Fruit fly (Drosophila melanogaster) whole organism: ENCODE measurements around the gene wac.

Experiments used
- CG8478 ChIP-seq: fragments of >200 bp; optimal IDR thresholded peaks from 2 replicates; lab custom pipeline; 2018; ENCODE audit warnings: inconsistent platforms
- Dll ChIP-seq: fragments of >200 bp; optimal IDR thresholded peaks from 2 replicates; lab custom pipeline; 2017
- EcR ChIP-seq, 2 experiments: fragments of >200 bp; optimal IDR thresholded peaks; 2 replicates each; lab custom pipeline; 2017; ENCODE audit warnings: missing biosample characterization in 2 of 2, missing genetic modification characterization in 2 of 2, missing genetic modification reagents in 2 of 2
- pan ChIP-seq: fragments of >200 bp; optimal IDR thresholded peaks from 2 replicates; lab custom pipeline; 2017
- psq ChIP-seq: fragments of >200 bp; optimal IDR thresholded peaks from 2 replicates; lab custom pipeline; 2017
- usp ChIP-seq: fragments of >200 bp; optimal IDR thresholded peaks from 2 replicates; lab custom pipeline; 2017; ENCODE audit warnings: missing biosample characterization, missing genetic modification characterization, mixed read lengths

Gene wac

DNA sequence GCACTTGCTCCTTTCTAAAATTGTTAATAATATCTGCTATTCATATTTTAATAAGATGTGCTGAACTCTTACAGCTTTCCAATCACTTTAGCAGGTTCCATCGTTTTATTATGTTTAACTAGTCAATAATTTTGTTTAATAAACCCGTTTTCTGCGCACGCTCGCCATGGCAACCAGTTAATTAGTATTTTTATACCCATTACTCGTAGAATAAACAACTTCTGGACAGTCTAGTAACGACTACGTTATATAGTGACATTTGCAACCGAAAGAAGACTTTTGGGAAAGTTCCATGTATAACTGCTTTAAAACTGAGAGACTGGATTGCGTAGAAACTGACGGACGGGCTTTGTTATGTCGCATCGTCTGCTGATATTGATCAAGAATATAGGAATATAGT lies 24.7 kb upstream of the wac start, which contains the start of gene CG34453:
Gene CG34453 (minus strand): TSS at position 101 of the 400 bp plus-strand sequence.
- no peak for TF ChIP-seq pan
- no peak for TF ChIP-seq EcR (GFP tag; optimal IDR thresholded peaks at IDR 0.05; lab: Kevin White, UChicago)
- no peak for TF ChIP-seq usp (GFP tag; lab: Kevin White, UChicago)
- no peak for TF ChIP-seq Dll (lab: Kevin White, UChicago)
- TF ChIP-seq CG8478 (lab: Kevin White, UChicago): no peak
- TF ChIP-seq psq: no peak

DNA sequence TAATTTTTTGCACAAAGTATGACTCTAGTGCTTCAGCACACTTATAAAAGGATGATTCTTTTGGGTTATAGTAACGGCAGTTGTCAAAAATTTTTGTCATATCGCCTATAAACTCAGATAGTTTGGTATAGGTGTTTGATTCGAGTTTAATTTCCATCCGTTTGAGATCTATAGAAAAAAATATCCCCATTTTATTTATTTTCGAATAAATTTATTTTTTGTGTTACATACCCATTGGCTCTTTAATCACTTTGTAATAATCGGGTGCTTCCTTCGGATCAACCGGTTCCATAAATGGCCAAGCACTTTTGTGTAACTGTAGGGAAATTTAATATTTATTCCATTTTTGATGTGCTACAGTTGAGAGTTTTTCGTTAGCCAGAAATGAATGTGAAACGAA lies 23.6 kb upstream of the wac start:
- no peak for TF ChIP-seq psq
- TF ChIP-seq CG8478 (lab: Kevin White, UChicago): no peak
- TF ChIP-seq usp (GFP tag; lab: Kevin White, UChicago): no peak
- TF ChIP-seq EcR (GFP tag; optimal IDR thresholded peaks at IDR 0.05; lab: Kevin White, UChicago): no peak
- no peak for TF ChIP-seq pan
- TF ChIP-seq Dll (lab: Kevin White, UChicago): no peak

DNA sequence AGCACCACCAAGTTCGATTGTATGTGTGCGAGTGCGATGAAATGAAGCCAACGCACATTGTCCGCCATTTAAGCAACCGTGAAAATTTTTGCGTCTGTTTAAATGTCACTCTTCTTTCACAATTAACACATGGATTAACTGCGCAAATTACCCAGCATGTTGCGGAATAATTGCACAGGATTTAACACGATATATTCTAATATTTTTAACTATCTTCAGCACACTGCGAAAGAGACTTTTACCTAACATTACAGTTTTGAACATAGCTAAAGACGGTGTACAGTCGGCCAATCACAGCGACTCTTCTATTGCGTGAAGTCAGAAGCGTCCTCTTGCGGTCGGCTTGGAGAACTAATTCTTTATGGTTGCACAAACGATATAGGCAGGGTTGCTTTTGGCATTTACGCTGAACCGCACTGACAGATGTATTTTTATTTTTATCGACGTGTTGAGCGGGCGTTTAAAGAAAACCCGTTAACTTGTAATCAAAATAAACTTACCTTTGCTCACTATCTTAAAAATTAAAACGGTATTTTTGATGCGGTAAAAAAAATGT lies 11.3 kb upstream of the wac start:
- TF ChIP-seq CG8478 (lab: Kevin White, UChicago) (no peak), psq (no peak), Dll (lab: Kevin White, UChicago) (no peak), usp (GFP tag; lab: Kevin White, UChicago) (no peak), pan (no peak), EcR (GFP tag; optimal IDR thresholded peaks at IDR 0.05; lab: Kevin White, UChicago) (no peak)

DNA sequence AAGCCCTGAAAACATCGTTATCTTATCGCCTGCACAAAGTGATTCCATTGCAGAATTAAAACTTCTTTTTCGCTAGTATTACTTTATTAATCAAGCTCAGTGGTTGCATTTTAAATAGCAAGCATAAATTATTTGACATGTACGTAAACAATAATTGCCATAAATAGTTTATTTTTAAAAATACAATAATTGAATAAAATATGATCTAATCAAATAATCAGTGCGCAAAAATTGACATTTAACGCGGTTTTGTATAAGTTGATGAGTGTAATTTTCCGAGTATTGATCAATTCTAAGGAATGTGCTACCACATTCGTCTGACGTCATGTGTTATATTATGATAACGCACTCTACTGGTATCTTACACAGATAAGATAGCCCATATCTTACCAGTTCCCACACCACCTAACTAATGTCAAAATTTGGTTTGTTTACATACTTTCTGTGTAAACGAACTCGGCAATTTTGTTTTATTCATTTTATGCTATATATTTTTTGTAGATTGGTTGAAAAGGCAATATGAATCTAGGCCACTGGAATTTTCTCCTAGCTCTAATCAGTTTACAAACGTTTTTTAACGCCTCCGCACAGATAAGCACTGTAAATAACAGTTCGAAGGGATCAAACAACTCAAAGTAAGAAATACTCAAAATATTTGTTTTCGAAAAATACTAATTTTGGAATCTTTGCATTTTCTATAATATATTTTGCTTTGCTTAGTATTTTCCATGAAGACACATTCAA lies 10.3 kb upstream of the wac start, which contains the start of gene mthl14:
Gene mthl14 (plus strand): TSS at position 10 of the 744 bp plus-strand sequence.
- TF ChIP-seq EcR (GFP tag; optimal IDR thresholded peaks at IDR 0.05; lab: Kevin White, UChicago) (no peak), CG8478 (lab: Kevin White, UChicago) (no peak), usp (GFP tag; lab: Kevin White, UChicago) (no peak), psq (no peak), pan (no peak), Dll (lab: Kevin White, UChicago) (no peak)

DNA sequence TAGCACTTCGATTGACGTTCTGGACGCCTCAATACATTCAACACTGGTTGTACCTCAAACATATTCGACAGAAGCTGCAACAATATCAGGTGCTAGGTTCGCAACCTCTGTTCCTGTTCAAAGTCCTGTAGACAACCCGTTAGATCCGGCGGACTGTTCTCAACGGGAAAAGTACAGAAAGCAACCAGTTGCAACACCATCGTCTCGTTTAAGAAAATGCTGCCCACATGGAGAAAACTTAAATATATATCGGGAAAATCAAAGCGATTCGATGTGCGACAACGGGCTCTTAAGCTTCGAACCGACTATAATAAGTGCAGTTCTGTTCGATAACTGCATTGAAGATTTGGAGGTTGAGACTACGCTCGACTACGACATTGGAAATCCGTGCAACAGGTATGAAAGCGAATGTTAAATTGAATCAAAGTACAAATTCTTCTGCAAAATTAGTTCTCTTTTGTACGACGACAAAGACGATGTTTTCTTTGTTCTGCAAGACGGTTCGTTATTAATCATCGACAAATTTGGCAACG lies 9.7 kb upstream of the wac start:
- no peak for TF ChIP-seq pan
- no peak for TF ChIP-seq psq
- no peak for TF ChIP-seq EcR (GFP tag; optimal IDR thresholded peaks at IDR 0.05; lab: Kevin White, UChicago)
- TF ChIP-seq usp (GFP tag; lab: Kevin White, UChicago): no peak
- TF ChIP-seq Dll (lab: Kevin White, UChicago): no peak
- TF ChIP-seq CG8478 (lab: Kevin White, UChicago): no peak

DNA sequence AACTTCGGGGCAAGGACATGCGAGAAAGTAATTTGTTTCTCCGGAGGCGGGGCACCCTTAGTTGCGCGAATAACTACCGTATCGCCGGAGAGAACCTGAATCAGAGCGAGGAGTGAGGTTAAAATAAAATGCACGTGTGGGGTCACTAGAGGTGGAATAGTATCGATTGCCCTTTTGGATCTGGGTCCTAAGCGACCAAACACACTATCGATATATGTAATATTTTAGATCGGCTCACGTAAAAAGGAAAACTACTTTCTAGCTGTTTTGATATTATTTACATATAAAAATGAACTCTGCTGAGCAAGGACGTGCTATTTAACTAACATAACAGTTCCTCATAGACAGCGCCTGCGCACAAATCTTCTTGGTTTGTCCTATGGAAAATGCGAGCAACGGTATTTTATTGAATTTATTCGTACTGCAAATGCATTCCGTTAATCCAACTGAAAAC lies 4.8 kb downstream of the wac start:
- no peak for TF ChIP-seq psq
- TF ChIP-seq CG8478 (lab: Kevin White, UChicago): no peak
- TF ChIP-seq pan: no peak
- TF ChIP-seq Dll (lab: Kevin White, UChicago): no peak
- TF ChIP-seq EcR (GFP tag; optimal IDR thresholded peaks at IDR 0.05; lab: Kevin White, UChicago): no peak

DNA sequence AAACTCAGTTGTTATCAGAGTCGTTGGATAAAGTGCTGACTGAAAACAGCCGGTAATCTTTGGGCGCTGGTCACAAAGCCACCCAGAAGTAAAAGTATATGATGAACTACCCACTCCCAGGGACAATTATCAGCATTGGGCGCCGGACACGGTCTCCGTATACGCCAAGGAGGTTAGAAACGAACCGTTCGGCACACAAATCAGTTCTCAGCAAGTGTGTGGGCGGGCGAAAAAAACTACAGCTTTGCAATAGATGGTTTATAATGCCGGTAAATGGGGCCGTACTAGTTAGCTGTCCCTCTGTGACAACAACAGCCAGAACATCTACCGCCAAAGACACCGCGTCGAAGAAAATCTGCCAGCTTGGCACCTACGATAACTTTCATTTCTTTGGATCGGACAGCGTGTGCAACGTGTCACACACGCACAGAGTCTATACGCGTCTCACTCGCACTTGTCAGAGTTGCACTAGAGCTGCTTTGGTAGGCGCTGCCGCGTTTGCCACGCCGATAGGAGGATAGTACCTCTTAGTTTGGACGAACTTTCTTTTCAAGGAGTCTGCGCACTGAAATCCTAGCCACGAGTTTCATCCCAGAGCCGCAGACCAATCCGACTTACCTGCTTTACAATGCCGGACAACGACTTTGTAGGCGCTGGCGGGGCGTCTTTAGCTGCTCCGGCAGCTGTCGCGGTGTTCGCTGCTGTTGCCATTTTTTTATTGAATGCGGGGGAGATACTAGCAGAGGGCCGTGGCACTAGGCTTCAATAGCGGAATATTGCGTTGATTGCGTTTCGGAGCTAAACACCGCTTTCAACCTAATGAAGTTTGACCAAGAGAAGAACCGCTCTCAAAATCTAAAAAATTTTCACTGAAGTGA lies 5.8 kb downstream of the wac start:
- no peak for TF ChIP-seq usp (GFP tag; lab: Kevin White, UChicago)
- TF ChIP-seq CG8478 (lab: Kevin White, UChicago): no peak
- TF ChIP-seq Dll (lab: Kevin White, UChicago): no peak
- TF ChIP-seq pan: no peak
- no peak for TF ChIP-seq EcR (GFP tag; optimal IDR thresholded peaks at IDR 0.05; lab: Kevin White, UChicago)
- TF ChIP-seq psq: no peak

DNA sequence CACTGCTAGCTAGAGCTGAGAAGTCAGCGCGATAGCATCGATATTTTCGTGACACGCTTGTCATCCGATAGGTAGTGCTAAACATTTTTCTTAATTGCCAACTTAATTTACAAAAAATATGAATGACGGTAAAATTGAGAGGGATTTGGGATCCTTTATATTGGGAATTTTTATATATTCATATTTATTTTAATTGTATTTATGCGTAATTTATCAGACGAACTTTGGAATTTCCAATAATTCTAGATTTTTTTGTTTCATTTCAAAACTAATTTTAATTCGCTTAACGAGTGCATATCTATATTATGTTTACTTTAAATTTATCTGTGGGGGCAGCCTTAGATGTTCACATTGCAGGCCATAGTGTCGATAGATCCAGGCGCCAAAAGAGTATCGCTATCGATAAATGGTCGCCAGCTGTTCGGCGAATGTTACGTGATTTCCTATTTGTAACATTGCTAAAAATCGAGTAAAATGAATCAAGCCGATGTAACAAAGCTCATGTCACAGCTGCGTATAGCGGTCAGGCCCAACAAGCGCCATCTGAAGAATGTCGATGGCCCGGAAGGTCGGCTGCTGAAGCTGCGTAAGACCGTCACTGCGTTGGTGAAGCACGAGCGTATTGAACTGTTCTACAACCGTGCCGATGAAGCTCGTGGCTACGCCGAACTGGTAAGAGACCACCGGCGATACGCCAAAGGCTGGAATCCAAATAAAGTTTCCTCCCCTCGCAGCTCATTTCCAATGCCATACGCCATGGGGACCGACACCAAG lies 6.6 kb downstream of the wac start, which contains the start of the genes Tudor-SN and mRpL17:
Gene Tudor-SN (minus strand): TSS at position 3 of the 774 bp plus-strand sequence.
Gene mRpL17 (plus strand): TSS at position 402 of the 774 bp plus-strand sequence.
- no peak for TF ChIP-seq pan
- TF ChIP-seq usp (GFP tag; lab: Kevin White, UChicago): no peak
- TF ChIP-seq Dll (lab: Kevin White, UChicago): no peak
- no peak for TF ChIP-seq EcR (GFP tag; optimal IDR thresholded peaks at IDR 0.05; lab: Kevin White, UChicago)
- TF ChIP-seq psq: no peak
- no peak for TF ChIP-seq CG8478 (lab: Kevin White, UChicago)

DNA sequence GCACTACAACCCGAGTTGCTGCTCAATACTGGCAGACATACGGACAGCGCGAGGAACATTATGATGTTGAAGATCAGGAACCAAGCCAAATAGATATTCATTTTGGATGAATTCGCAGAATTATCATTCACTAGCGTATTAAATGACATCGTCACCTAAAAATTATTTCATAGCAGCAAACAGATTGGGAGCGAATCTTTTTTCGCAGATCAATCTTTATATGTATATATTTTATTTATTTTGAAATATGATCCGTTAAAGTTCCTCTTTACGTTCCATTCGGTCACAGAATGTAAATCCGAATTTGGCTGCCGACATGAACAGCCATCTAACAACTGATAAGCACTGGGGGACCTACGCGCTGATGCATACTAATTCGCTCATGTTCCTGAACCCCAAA lies 7.8 kb downstream of the wac start, which contains the start of gene CG34263:
Gene CG34263 (minus strand): TSS at position 101 of the 400 bp plus-strand sequence.
- TF ChIP-seq Dll (lab: Kevin White, UChicago): no peak
- no peak for TF ChIP-seq psq

DNA sequence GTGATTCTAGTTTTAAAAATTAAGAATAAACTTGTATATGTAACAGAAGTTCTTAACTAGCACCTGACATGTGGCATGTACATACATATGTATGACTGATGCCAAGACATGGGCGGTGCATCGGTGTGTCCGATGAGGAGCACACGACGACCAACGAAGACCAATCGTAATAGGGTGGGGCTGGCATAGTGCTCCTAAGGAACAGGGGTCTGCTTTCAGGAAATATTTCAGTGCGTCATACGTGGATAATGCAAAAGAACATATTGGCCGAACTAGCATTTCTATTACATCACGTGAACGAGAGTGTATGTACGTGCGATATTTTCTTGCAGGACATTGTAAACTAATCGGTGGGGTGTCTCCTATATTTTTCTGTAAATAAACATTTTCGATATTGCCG lies 9.1 kb downstream of the wac start, which contains the start of gene miple1:
Gene miple1 (plus strand): TSS at position 217 of the 400 bp plus-strand sequence.
- no peak for TF ChIP-seq CG8478 (lab: Kevin White, UChicago)
- no peak for TF ChIP-seq usp (GFP tag; lab: Kevin White, UChicago)
- no peak for TF ChIP-seq EcR (GFP tag; optimal IDR thresholded peaks at IDR 0.05; lab: Kevin White, UChicago)
- no peak for TF ChIP-seq Dll (lab: Kevin White, UChicago)
- no peak for TF ChIP-seq pan
- no peak for TF ChIP-seq psq
